Fruit fly (Drosophila melanogaster): ENCODE measurements around the gene CG8750.

The CG8750 gene

dm6 chr3L:13842917-13843316 lies at the start of gene CG8750:
Gene CG8750 (minus strand): TSS chr3L:13843017.
- peak; percentile 48 for TF ChIP-seq D19A (tag; optimal IDR thresholded peaks at IDR 0.05)
- no peak for TF ChIP-seq Mes4 (GFP tag; optimal IDR thresholded peaks at IDR 0.05)

- no peak; the same call in 1 of the 2 replicates for TF ChIP-seq ro (GFP tag; IDR thresholded peaks at IDR 0.05)
- no peak for TF ChIP-seq CG10654 (GFP tag; optimal IDR thresholded peaks at IDR 0.05)
- no peak for TF ChIP-seq CG2120 (GFP tag; optimal IDR thresholded peaks at IDR 0.05)
- TF ChIP-seq sim (GFP tag; IDR thresholded peaks at IDR 0.05) = no peak
- no peak for TF ChIP-seq so (GFP tag; IDR thresholded peaks at IDR 0.05)
- TF ChIP-seq p53 (GFP tag; optimal IDR thresholded peaks at IDR 0.05) = no peak
- TF ChIP-seq Usf (GFP tag; optimal IDR thresholded peaks at IDR 0.05) = no peak
- no peak for TF ChIP-seq NfI (GFP tag; optimal IDR thresholded peaks at IDR 0.05)
- no peak for TF ChIP-seq CG8388 (GFP tag; optimal IDR thresholded peaks at IDR 0.05)
- TF ChIP-seq CG10543 (GFP tag; optimal IDR thresholded peaks at IDR 0.05) = no peak
- TF ChIP-seq ase (GFP tag; IDR thresholded peaks at IDR 0.05) = no peak
- TF ChIP-seq CG9876 (GFP tag; optimal IDR thresholded peaks at IDR 0.05) = no peak
- TF ChIP-seq Ets65A (GFP tag) = peak; percentile 83
- no peak for TF ChIP-seq Hand (GFP tag; optimal IDR thresholded peaks at IDR 0.05)
- no peak for TF ChIP-seq Hr78 (GFP tag; optimal IDR thresholded peaks at IDR 0.05)
- no peak for TF ChIP-seq ATbp (GFP tag; optimal IDR thresholded peaks at IDR 0.05)
- TF ChIP-seq Abd-B (GFP tag; optimal IDR thresholded peaks at IDR 0.05) = no peak
- TF ChIP-seq Hr39 (optimal IDR thresholded peaks at IDR 0.05) = peak; percentile 69
- no peak for TF ChIP-seq gsb-n (tag; optimal IDR thresholded peaks at IDR 0.05)
- TF ChIP-seq CG17612 (GFP tag; IDR thresholded peaks at IDR 0.05) = no peak
- no peak for TF ChIP-seq Dref (GFP tag; IDR thresholded peaks at IDR 0.05)
- 0 out of 2 replicates have a peak, but pooled peaks have one; percentile 14 for TF ChIP-seq crol (GFP tag; IDR thresholded peaks at IDR 0.05)
- no peak for TF ChIP-seq ERR (GFP tag; optimal IDR thresholded peaks at IDR 0.05)
- no peak for TF ChIP-seq E2f2 (GFP tag; IDR thresholded peaks at IDR 0.05)
- TF ChIP-seq CG1647 (GFP tag; optimal IDR thresholded peaks at IDR 0.05) = no peak
Measured at dm6 chr3L:13887092-13887491, 44.3 kb upstream of the CG8750 start.

dm6 chr3L:13884460-13885056 lies 41.7 kb upstream of the CG8750 start:
- peak; percentile 41 for TF ChIP-seq zen (tag; optimal IDR thresholded peaks at IDR 0.05)
- TF ChIP-seq CG2199 (GFP tag; IDR thresholded peaks at IDR 0.05) = peak; percentile 30; the same call in 1 of the 3 replicates
- no peak for TF ChIP-seq CG1647 (GFP tag; optimal IDR thresholded peaks at IDR 0.05)
- peak; percentile 46; the same call in 1 of the 3 replicates for TF ChIP-seq CG6791 (GFP tag; IDR thresholded peaks at IDR 0.05; ENCODE audit: partially characterized antibody)
- no peak for TF ChIP-seq CG6813 (GFP tag; optimal IDR thresholded peaks at IDR 0.05)
- peak; percentile 94 for TF ChIP-seq stwl (tag; optimal IDR thresholded peaks at IDR 0.05)
- no peak for TF ChIP-seq zfh1 (GFP tag; IDR thresholded peaks at IDR 0.05)
- TF ChIP-seq CTCF (GFP tag; optimal IDR thresholded peaks at IDR 0.05) = no peak
- no peak for TF ChIP-seq CG9609 (GFP tag; optimal IDR thresholded peaks at IDR 0.05)
- TF ChIP-seq pfk (GFP tag; optimal IDR thresholded peaks at IDR 0.05) = peak; percentile 74

dm6 chr3L:13882532-13882931 lies 39.7 kb upstream of the CG8750 start:
- no peak for TF ChIP-seq Scr (GFP tag; IDR thresholded peaks at IDR 0.05; ENCODE audit: partially characterized antibody)
- no peak for TF ChIP-seq CG4707 (GFP tag; optimal IDR thresholded peaks at IDR 0.05)
- no peak for TF ChIP-seq CG10654 (GFP tag; optimal IDR thresholded peaks at IDR 0.05)
- no peak for TF ChIP-seq bowl (GFP tag; IDR thresholded peaks at IDR 0.05)
- no peak for TF ChIP-seq CG34224 (GFP tag; IDR thresholded peaks at IDR 0.05; ENCODE audit: partially characterized antibody)
- TF ChIP-seq ATbp (GFP tag; optimal IDR thresholded peaks at IDR 0.05) = peak; percentile 46
- no peak for TF ChIP-seq z (GFP tag; IDR thresholded peaks at IDR 0.05)
- no peak for TF ChIP-seq hkb (optimal IDR thresholded peaks at IDR 0.05)
- TF ChIP-seq hkb (GFP tag; IDR thresholded peaks at IDR 0.05) = 0 out of 2 replicates have a peak, but pooled peaks have one; percentile 23
- TF ChIP-seq CG5180 (GFP tag; optimal IDR thresholded peaks at IDR 0.05) = peak; percentile 51
- TF ChIP-seq MBD-R2 (GFP tag; IDR thresholded peaks at IDR 0.05) = no peak
- TF ChIP-seq CG6254 (GFP tag; optimal IDR thresholded peaks at IDR 0.05) = peak; percentile 12
- no peak for TF ChIP-seq CHES-1-like (GFP tag; optimal IDR thresholded peaks at IDR 0.05)
- 0 out of 2 replicates have a peak, but pooled peaks have one; percentile 19 for TF ChIP-seq CG14441 (GFP tag; IDR thresholded peaks at IDR 0.05)
- TF ChIP-seq scrt (GFP tag; optimal IDR thresholded peaks at IDR 0.05) = no peak

Measured in whole organism, embryonic.